Worm (Caenorhabditis elegans) whole organism, L4/young adult: Measurements from ENCODE around the gene nrde-4.

ENCODE experiments used
- W03F9.2 ChIP-seq: fragments of 150-350 bp; optimal IDR thresholded peaks from 2 replicates; lab custom pipeline; 2014; ENCODE audit warnings: missing biosample characterization, missing genetic modification characterization
- him-1 ChIP-seq: sonication (generic microtip); optimal IDR thresholded peaks from 2 replicates; lab custom pipeline; 2016; ENCODE audit warnings: missing genotype, missing genetic modification reagents, missing genetic modification characterization, missing compliant biosample characterization

- no peak for TF ChIP-seq him-1 (tag; lab: Kevin White, UChicago)
- TF ChIP-seq W03F9.2 (tag; lab: Kevin White, UChicago), result no peak
These were observed 7.5 kb upstream of the nrde-4 start for ce11 chrIV:7661569-7661968.
